Fruit fly (Drosophila melanogaster) whole organism: ENCODE data around the gene CecA1.

Source experiments
- CG8478 ChIP-seq: fragments of >200 bp; optimal IDR thresholded peaks from 2 replicates; lab custom pipeline; 2018; ENCODE audit warnings: inconsistent platforms
- Dll ChIP-seq: fragments of >200 bp; optimal IDR thresholded peaks from 2 replicates; lab custom pipeline; 2017
- EcR ChIP-seq, 2 experiments: fragments of >200 bp; optimal IDR thresholded peaks; 2 replicates each; lab custom pipeline; 2017; ENCODE audit warnings: missing biosample characterization in 2 of 2, missing genetic modification characterization in 2 of 2, missing genetic modification reagents in 2 of 2
- pan ChIP-seq: fragments of >200 bp; optimal IDR thresholded peaks from 2 replicates; lab custom pipeline; 2017
- psq ChIP-seq: fragments of >200 bp; optimal IDR thresholded peaks from 2 replicates; lab custom pipeline; 2017
- usp ChIP-seq: fragments of >200 bp; optimal IDR thresholded peaks from 2 replicates; lab custom pipeline; 2017; ENCODE audit warnings: missing biosample characterization, missing genetic modification characterization, mixed read lengths

DNA sequence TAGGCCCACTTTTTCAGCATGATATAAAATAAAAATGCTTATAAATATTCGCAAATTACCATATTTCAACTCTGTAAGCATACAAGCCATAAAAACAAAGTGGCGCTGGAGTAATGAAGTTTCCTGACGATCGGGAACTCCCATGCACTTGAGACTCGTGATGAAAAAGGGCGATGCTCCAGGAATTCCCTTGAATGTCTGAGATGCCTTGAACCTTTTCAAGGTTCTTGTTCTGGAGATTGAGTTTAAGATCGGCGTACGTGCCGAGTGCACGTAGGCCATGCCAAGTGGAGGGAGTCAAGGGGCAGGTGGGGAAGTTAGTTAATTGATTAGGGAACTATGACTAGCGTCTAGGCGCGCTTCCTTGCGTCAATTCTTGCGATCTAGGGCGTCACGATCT, 26.8 kb upstream of the CecA1 start:
- TF ChIP-seq usp (GFP tag; lab: Kevin White, UChicago) (no peak), psq (lab: Kevin White, UChicago) (no peak), Dll (lab: Kevin White, UChicago) (no peak), CG8478 (lab: Kevin White, UChicago) (no peak), pan (lab: Kevin White, UChicago) (no peak), EcR (GFP tag; optimal IDR thresholded peaks at IDR 0.05; lab: Kevin White, UChicago) (no peak)
